Worm (Caenorhabditis elegans) whole organism, L1 larva: ENCODE results near the gene C26B2.7.

ENCODE experiments used
- F16B12.6 ChIP-seq: fragments of 150-350 bp; optimal IDR thresholded peaks from 2 replicates; lab custom pipeline; 2014; ENCODE audit warnings: missing biosample characterization, missing genetic modification characterization
- Y116A8C.19 ChIP-seq: sonication (generic microtip); optimal IDR thresholded peaks from 2 replicates; lab custom pipeline; 2016; ENCODE audit warnings: missing compliant biosample characterization, missing genetic modification characterization, borderline replicate concordance
- alr-1 ChIP-seq: fragments of 200-800 bp; sonication (Bioruptor generic); optimal IDR thresholded peaks from 2 replicates; lab custom pipeline; 2018; ENCODE audit warnings: borderline replicate concordance, mild to moderate bottlenecking, missing genetic modification characterization, missing compliant biosample characterization
- aly-2 ChIP-seq: fragments of 150-350 bp; optimal IDR thresholded peaks from 2 replicates; lab custom pipeline; 2014; ENCODE audit warnings: missing biosample characterization, missing genetic modification characterization
- ama-1 ChIP-seq: fragments of 150-350 bp; optimal IDR thresholded peaks from 2 replicates; lab custom pipeline; 2014
- blmp-1 ChIP-seq: fragments of 150-350 bp; optimal IDR thresholded peaks from 2 replicates; lab custom pipeline; 2014; ENCODE audit warnings: missing biosample characterization, missing genetic modification characterization
- ceh-8 ChIP-seq: fragments of 200-800 bp; sonication (Bioruptor generic); optimal IDR thresholded peaks from 2 replicates; lab custom pipeline; 2018; ENCODE audit warnings: mild to moderate bottlenecking, missing genetic modification characterization, moderate library complexity, missing compliant biosample characterization
- ceh-82 ChIP-seq, 3 experiments: fragments of 150-350 bp in 1 of 3; sonication (generic microtip) in 2 of 3; optimal IDR thresholded peaks; 2 replicates each; lab custom pipeline; 2014 to 2017; ENCODE audit warnings: missing biosample characterization in 3 of 3, missing genetic modification characterization in 3 of 3
- ceh-88 ChIP-seq: fragments of 200-800 bp; sonication (Bioruptor generic); IDR thresholded peaks from 2 replicates; pipeline ENCODE4 v1.3.6; 2022; ENCODE audit warnings: missing genetic modification characterization, missing compliant biosample characterization
- ceh-90 ChIP-seq: sonication (generic microtip); optimal IDR thresholded peaks from 2 replicates; lab custom pipeline; 2016; ENCODE audit warnings: missing genetic modification characterization, missing compliant biosample characterization
- dsc-1 ChIP-seq: sonication (generic microtip); optimal IDR thresholded peaks from 2 replicates; lab custom pipeline; 2016; ENCODE audit warnings: mild to moderate bottlenecking, missing genetic modification characterization, missing compliant biosample characterization
- efl-3 ChIP-seq: fragments of 200-800 bp; sonication (Bioruptor generic); optimal IDR thresholded peaks from 2 replicates; lab custom pipeline; 2018; ENCODE audit warnings: mild to moderate bottlenecking, missing genetic modification characterization, missing compliant biosample characterization
- egl-13 ChIP-seq: sonication (generic microtip); optimal IDR thresholded peaks from 2 replicates; lab custom pipeline; 2016; ENCODE audit warnings: missing genotype, missing genetic modification reagents, missing genetic modification characterization, missing compliant biosample characterization
- egl-27 ChIP-seq, 2 experiments: fragments of 150-350 bp in 1 of 2; sonication (generic microtip); optimal IDR thresholded peaks; 3 replicates each; lab custom pipeline; 2017 to 2018; ENCODE audit warnings: missing biosample characterization in 2 of 2, missing genetic modification characterization in 2 of 2, missing genetic modification reagents in 2 of 2
- elt-3 ChIP-seq, 6 experiments: fragments of 150-350 bp in 1 of 6; sonication (generic microtip); optimal IDR thresholded peaks; 2 replicates each; lab custom pipeline; 2017 to 2018; ENCODE audit warnings: missing biosample characterization in 6 of 6, missing genetic modification characterization in 6 of 6, inconsistent platforms in 1 of 6
- fkh-10 ChIP-seq: sonication (generic microtip); optimal IDR thresholded peaks from 2 replicates; lab custom pipeline; 2017; ENCODE audit warnings: missing biosample characterization, missing genetic modification reagents, missing genetic modification characterization
- fkh-8 ChIP-seq: sonication (generic microtip); optimal IDR thresholded peaks from 2 replicates; lab custom pipeline; 2016; ENCODE audit warnings: mild to moderate bottlenecking, missing genetic modification characterization, missing compliant biosample characterization
- hlh-17 ChIP-seq: fragments of 200-800 bp; sonication (Bioruptor generic); optimal IDR thresholded peaks from 2 replicates; lab custom pipeline; 2018; ENCODE audit warnings: missing genetic modification characterization, mild to moderate bottlenecking, missing compliant biosample characterization, moderate library complexity, borderline replicate concordance
- hpl-2 ChIP-seq: fragments of 150-350 bp; optimal IDR thresholded peaks from 2 replicates; lab custom pipeline; 2014; ENCODE audit warnings: missing biosample characterization, missing genetic modification reagents, missing genetic modification characterization
- isw-1 ChIP-seq: fragments of 200-800 bp; sonication (Bioruptor generic); IDR thresholded peaks from 2 replicates; pipeline ENCODE4 v1.3.6; 2022; ENCODE audit warnings: missing genetic modification characterization, missing compliant biosample characterization
- lin-14 ChIP-seq: fragments of 200-800 bp; sonication (Bioruptor generic); optimal IDR thresholded peaks from 2 replicates; lab custom pipeline; 2018; ENCODE audit warnings: mild to moderate bottlenecking, missing genetic modification characterization, moderate library complexity, missing compliant biosample characterization
- lin-35 ChIP-seq, 2 experiments: fragments of 150-350 bp; optimal IDR thresholded peaks; 2 replicates each; lab custom pipeline; 2014; ENCODE audit warnings: missing biosample characterization in 2 of 2, missing genetic modification characterization in 2 of 2, missing genetic modification reagents in 2 of 2
- lin-39 ChIP-seq: fragments of 150-350 bp; optimal IDR thresholded peaks from 2 replicates; lab custom pipeline; 2014; ENCODE audit warnings: missing biosample characterization, missing genetic modification reagents, missing genetic modification characterization
- mef-2 ChIP-seq: fragments of 150-350 bp; optimal IDR thresholded peaks from 2 replicates; lab custom pipeline; 2014; ENCODE audit warnings: missing biosample characterization, missing genetic modification characterization
- nhr-11 ChIP-seq: fragments of 150-350 bp; optimal IDR thresholded peaks from 2 replicates; lab custom pipeline; 2014; ENCODE audit warnings: missing biosample characterization, missing genetic modification characterization
- nhr-12 ChIP-seq: sonication (generic microtip); optimal IDR thresholded peaks from 2 replicates; lab custom pipeline; 2017; ENCODE audit warnings: missing biosample characterization, missing genetic modification characterization
- nhr-237 ChIP-seq: fragments of 150-350 bp; optimal IDR thresholded peaks from 2 replicates; lab custom pipeline; 2014; ENCODE audit warnings: missing biosample characterization, missing genetic modification characterization
- nhr-28 ChIP-seq: fragments of 150-350 bp; optimal IDR thresholded peaks from 2 replicates; lab custom pipeline; 2014; ENCODE audit warnings: missing biosample characterization, missing genetic modification characterization
- nhr-71 ChIP-seq: sonication (generic microtip); optimal IDR thresholded peaks from 2 replicates; lab custom pipeline; 2016; ENCODE audit warnings: mild to moderate bottlenecking, missing genetic modification characterization, moderate library complexity, missing compliant biosample characterization
- nhr-77 ChIP-seq: fragments of 150-350 bp; optimal IDR thresholded peaks from 2 replicates; lab custom pipeline; 2014; ENCODE audit warnings: missing biosample characterization, missing genetic modification characterization
- nhr-85 ChIP-seq: sonication (generic microtip); peaks from one replicate; lab custom pipeline; 2016; ENCODE audit warnings: missing genetic modification characterization, inconsistent platforms, missing compliant biosample characterization
- nhr-90 ChIP-seq: sonication (generic microtip); optimal IDR thresholded peaks from 2 replicates; lab custom pipeline; 2016; ENCODE audit warnings: mild to moderate bottlenecking, missing genetic modification characterization, missing compliant biosample characterization; ENCODE audit not compliant: poor library complexity
- pqm-1 ChIP-seq: sonication (generic microtip); optimal IDR thresholded peaks from 3 replicates; lab custom pipeline; 2017; ENCODE audit warnings: missing biosample characterization, missing genetic modification characterization
- rnt-1 ChIP-seq: sonication (generic microtip); optimal IDR thresholded peaks from 2 replicates; lab custom pipeline; 2016; ENCODE audit warnings: mild to moderate bottlenecking, missing genetic modification characterization, moderate library complexity, missing compliant biosample characterization
- skn-1 ChIP-seq: fragments of 150-350 bp; optimal IDR thresholded peaks from 2 replicates; lab custom pipeline; 2014; ENCODE audit warnings: missing biosample characterization, missing genetic modification characterization
- snu-23 ChIP-seq: sonication (generic microtip); optimal IDR thresholded peaks from 2 replicates; lab custom pipeline; 2016; ENCODE audit warnings: missing genetic modification characterization, missing compliant biosample characterization
- swsn-7 ChIP-seq: sonication (generic microtip); optimal IDR thresholded peaks from 2 replicates; lab custom pipeline; 2016; ENCODE audit warnings: missing genetic modification characterization, missing compliant biosample characterization
- unc-62 ChIP-seq: fragments of 150-350 bp; optimal IDR thresholded peaks from 2 replicates; lab custom pipeline; 2014; ENCODE audit warnings: missing biosample characterization, missing genetic modification reagents, missing genetic modification characterization
- unc-86 ChIP-seq: sonication (generic microtip); optimal IDR thresholded peaks from 2 replicates; lab custom pipeline; 2016; ENCODE audit warnings: missing genetic modification characterization, missing compliant biosample characterization
- vab-15 ChIP-seq: sonication (generic microtip); optimal IDR thresholded peaks from 2 replicates; lab custom pipeline; 2017; ENCODE audit warnings: missing genotype, mild to moderate bottlenecking, missing genetic modification characterization, missing compliant biosample characterization
- ztf-4 ChIP-seq: fragments of 150-350 bp; optimal IDR thresholded peaks from 2 replicates; lab custom pipeline; 2014; ENCODE audit warnings: missing biosample characterization, missing genetic modification characterization

The C26B2.7 gene

ce11 chrIV:8007549-8007948 is 8.5 kb upstream of the C26B2.7 start:
- TF ChIP-seq alr-1 (tag; lab: Kevin White, UChicago) (no peak), ceh-8 (GFP tag; lab: Kevin White, UChicago) (no peak), nhr-237 (tag; lab: Kevin White, UChicago) (no peak), skn-1 (tag; lab: Kevin White, UChicago) (no peak), egl-27 (tag; optimal IDR thresholded peaks at IDR 0.05; lab: Kevin White, UChicago) (no peak), hlh-17 (GFP tag; lab: Kevin White, UChicago) (no peak), mef-2 (tag; lab: Kevin White, UChicago) (no peak), nhr-28 (tag; lab: Kevin White, UChicago) (no peak), rnt-1 (tag; lab: Kevin White, UChicago) (no peak), swsn-7 (tag; lab: Kevin White, UChicago) (no peak), ztf-4 (no peak)

ce11 chrIV:8008137-8008536 is 7.9 kb upstream of the C26B2.7 start:
- no peak for TF ChIP-seq vab-15
- no peak for TF ChIP-seq unc-86 (tag; lab: Kevin White, UChicago)
- TF ChIP-seq egl-13 = no peak
- no peak for TF ChIP-seq Y116A8C.19 (tag; lab: Kevin White, UChicago)
- TF ChIP-seq nhr-11 (tag; lab: Kevin White, UChicago) = no peak
- no peak for TF ChIP-seq ceh-88
- no peak for TF ChIP-seq ama-1 (lab: Kevin White, UChicago)
- TF ChIP-seq nhr-85 = no peak
- no peak for TF ChIP-seq nhr-90 (tag; lab: Kevin White, UChicago)
- TF ChIP-seq lin-39 (tag; lab: Kevin White, UChicago) = no peak
- no peak for TF ChIP-seq lin-35 (GFP tag; optimal IDR thresholded peaks at IDR 0.05; lab: Kevin White, UChicago)
- no peak for TF ChIP-seq F16B12.6 (tag; lab: Kevin White, UChicago)
- no peak for TF ChIP-seq fkh-10
- no peak for TF ChIP-seq ceh-90 (tag; lab: Kevin White, UChicago)
- TF ChIP-seq snu-23 (GFP tag; lab: Kevin White, UChicago) = no peak

- TF ChIP-seq blmp-1 (tag; lab: Kevin White, UChicago) (peak; percentile 91), nhr-85 (peak; percentile 76), dsc-1 (tag; lab: Kevin White, UChicago) (no peak), isw-1 (GFP tag; lab: Robert Waterston, UW) (no peak), elt-3 (tag; optimal IDR thresholded peaks at IDR 0.05; lab: Kevin White, UChicago) (peak in 1 of 6 experiments; percentile 31), hpl-2 (no peak), lin-14 (peak; percentile 60)
Measured at ce11 chrIV:8009374-8009773, 6.7 kb upstream of the C26B2.7 start.

- TF ChIP-seq fkh-8 (tag; lab: Kevin White, UChicago) = no peak
- no peak for TF ChIP-seq nhr-71 (tag; lab: Kevin White, UChicago)
- no peak for TF ChIP-seq pqm-1
- no peak for TF ChIP-seq mef-2 (tag; lab: Kevin White, UChicago)
- TF ChIP-seq nhr-12 = no peak
- no peak for TF ChIP-seq nhr-28 (tag; lab: Kevin White, UChicago)
- no peak for TF ChIP-seq aly-2 (tag; lab: Kevin White, UChicago)
Measured at ce11 chrIV:8010521-8010920, 5.6 kb upstream of the C26B2.7 start.

- no peak for TF ChIP-seq ceh-82 (tag; optimal IDR thresholded peaks at IDR 0.05; lab: Kevin White, UChicago)
- TF ChIP-seq efl-3 = no peak
- no peak for TF ChIP-seq unc-62
- no peak for TF ChIP-seq nhr-77
- TF ChIP-seq Y116A8C.19 (tag; lab: Kevin White, UChicago) = no peak
Measured at ce11 chrIV:8012330-8012729, 3.7 kb upstream of the C26B2.7 start, which contains the start of gene Y42H9B.3. Y42H9B.3 (minus strand) TSS chrIV:8012430.
